Fruit fly (Drosophila melanogaster) whole organism, pupa: ENCODE measurements around the gene CG34135.

Experiments
- CG10348 ChIP-seq: fragments of 200-800 bp; sonication (Bioruptor generic); IDR thresholded peaks from 2 replicates; pipeline ENCODE4 v1.3.6; 2022; ENCODE audit warnings: missing biosample characterization, missing genetic modification characterization
- CG12605 ChIP-seq: fragments of 200-800 bp; sonication (Bioruptor generic); IDR thresholded peaks from 2 replicates; pipeline ENCODE4 v1.3.6; 2022; ENCODE audit warnings: missing biosample characterization, missing genetic modification characterization
- CG13204 ChIP-seq: fragments of 200-800 bp; sonication (Bioruptor generic); optimal IDR thresholded peaks from 2 replicates; lab custom pipeline; 2018; ENCODE audit warnings: missing biosample characterization, mild to moderate bottlenecking, missing genetic modification characterization, moderate library complexity
- CG14655 ChIP-seq: fragments of 200-800 bp; sonication (Bioruptor generic); optimal IDR thresholded peaks from 3 replicates; lab custom pipeline; 2017; ENCODE audit warnings: mild to moderate bottlenecking, missing biosample characterization, missing genetic modification reagents, missing genetic modification characterization
- CG15710 ChIP-seq: fragments of 200-800 bp; sonication (Bioruptor generic); optimal IDR thresholded peaks from 2 replicates; lab custom pipeline; 2018; ENCODE audit warnings: missing biosample characterization, mild to moderate bottlenecking, missing genetic modification characterization, moderate library complexity
- CG17806 ChIP-seq: fragments of 200-800 bp; sonication (Bioruptor generic); optimal IDR thresholded peaks from 2 replicates; lab custom pipeline; 2018; ENCODE audit warnings: missing biosample characterization, mild to moderate bottlenecking, missing genetic modification characterization, moderate library complexity
- CG32121 ChIP-seq: fragments of 200-800 bp; sonication (Bioruptor generic); IDR thresholded peaks from 2 replicates; pipeline ENCODE4 v1.3.6; 2022; ENCODE audit warnings: missing biosample characterization, missing genetic modification characterization
- CG34367 ChIP-seq: fragments of 200-800 bp; sonication (Bioruptor generic); optimal IDR thresholded peaks from 2 replicates; lab custom pipeline; 2018; ENCODE audit warnings: missing biosample characterization, mild to moderate bottlenecking, missing genetic modification characterization
- CG4496 ChIP-seq: fragments of 200-800 bp; sonication (Bioruptor generic); IDR thresholded peaks from 3 replicates; pipeline ENCODE4 v1.3.6; 2022; ENCODE audit warnings: missing biosample characterization, missing genetic modification characterization
- CG8159 ChIP-seq: fragments of 200-800 bp; sonication (Bioruptor generic); optimal IDR thresholded peaks from 3 replicates; lab custom pipeline; 2018; ENCODE audit warnings: missing biosample characterization, mild to moderate bottlenecking, missing genetic modification characterization, moderate library complexity
- CG8301 ChIP-seq: fragments of 200-800 bp; sonication (Bioruptor generic); optimal IDR thresholded peaks from 2 replicates; lab custom pipeline; 2018; ENCODE audit warnings: missing biosample characterization, mild to moderate bottlenecking, missing genetic modification characterization
- CG9948 ChIP-seq: fragments of 200-800 bp; sonication (Bioruptor generic); optimal IDR thresholded peaks from 2 replicates; lab custom pipeline; 2018; ENCODE audit warnings: missing biosample characterization, mild to moderate bottlenecking, missing genetic modification characterization, moderate library complexity
- D1 ChIP-seq: fragments of 200-800 bp; sonication (Bioruptor generic); optimal IDR thresholded peaks from 2 replicates; lab custom pipeline; 2018; ENCODE audit warnings: missing biosample characterization, mild to moderate bottlenecking, missing genetic modification characterization, moderate library complexity
- EcR ChIP-seq: fragments of 200-800 bp; sonication (Bioruptor generic); optimal IDR thresholded peaks from 3 replicates; lab custom pipeline; 2019; ENCODE audit warnings: missing biosample characterization, missing genetic modification characterization, mild to moderate bottlenecking, moderate library complexity, missing genetic modification reagents
- Ets98B ChIP-seq: fragments of 200-800 bp; sonication (Bioruptor generic); IDR thresholded peaks from 2 replicates; pipeline ENCODE4 v1.3.6; 2022; ENCODE audit warnings: missing biosample characterization, missing genetic modification characterization
- Pif1A ChIP-seq: fragments of 200-800 bp; sonication (Bioruptor generic); optimal IDR thresholded peaks from 3 replicates; lab custom pipeline; 2016; ENCODE audit warnings: missing biosample characterization, missing genetic modification characterization
- Pif1B ChIP-seq: fragments of 200-800 bp; sonication (Bioruptor generic); optimal IDR thresholded peaks from 3 replicates; lab custom pipeline; 2016; ENCODE audit warnings: missing biosample characterization, missing genetic modification characterization
- Snoo ChIP-seq: fragments of 200-800 bp; sonication (Bioruptor generic); optimal IDR thresholded peaks from 3 replicates; lab custom pipeline; 2017; ENCODE audit warnings: missing biosample characterization, mild to moderate bottlenecking, missing genetic modification characterization, inconsistent platforms
- fd96Ca ChIP-seq: fragments of 200-800 bp; sonication (Bioruptor generic); IDR thresholded peaks from 3 replicates; pipeline ENCODE4 v1.3.6; 2022; ENCODE audit warnings: missing biosample characterization, missing genetic modification characterization
- gl ChIP-seq: fragments of 200-800 bp; sonication (Bioruptor generic); optimal IDR thresholded peaks from 2 replicates; lab custom pipeline; 2018; ENCODE audit warnings: missing biosample characterization, mild to moderate bottlenecking, missing genetic modification characterization
- rn ChIP-seq: fragments of 200-800 bp; sonication (Bioruptor generic); IDR thresholded peaks from 2 replicates; pipeline ENCODE4 v1.3.6; 2022; ENCODE audit warnings: missing biosample characterization, missing genetic modification characterization

The CG34135 gene

DNA sequence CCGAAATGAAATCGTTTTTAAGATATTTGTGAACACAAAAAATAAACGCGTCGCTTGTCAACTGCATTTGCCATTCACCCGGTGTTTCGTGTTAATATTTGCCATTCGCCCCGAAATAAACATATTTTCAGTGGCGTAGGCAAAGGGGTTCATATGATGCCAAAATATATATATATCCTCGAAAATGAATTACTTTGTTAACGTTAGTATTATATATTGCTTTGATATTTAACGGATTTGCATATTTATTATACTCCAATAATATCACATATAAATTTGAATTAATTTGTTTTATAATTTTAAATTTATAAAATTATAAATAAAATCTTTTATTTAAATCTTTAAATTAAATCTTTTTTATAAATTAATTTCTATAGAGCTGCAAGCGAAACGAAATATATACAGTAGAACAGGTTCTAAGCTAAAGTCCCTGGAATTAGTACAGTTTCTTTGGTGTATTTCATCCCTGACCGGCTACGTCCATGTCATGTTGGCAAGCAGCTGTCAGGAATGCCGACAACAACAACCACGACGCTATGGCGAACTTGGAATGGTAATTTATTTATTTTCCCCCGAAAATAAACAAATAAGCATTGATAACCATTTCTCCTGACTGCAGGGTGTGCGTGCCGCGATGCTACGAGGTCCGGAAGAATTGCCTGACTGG, 36.3 kb downstream of the CG34135 start, which contains the start of the genes M1BP and CG8202:
M1BP (minus strand) TSS at position 102 of the 667 bp plus-strand sequence.
CG8202 (plus strand) TSS at position 495 of the 667 bp plus-strand sequence.
- TF ChIP-seq CG4496 (GFP tag; lab: Robert Waterston, UW) (peak; percentile 68), CG12605 (GFP tag; lab: Robert Waterston, UW) (0 out of 2 replicates have a peak, but pooled peaks have one; percentile 31), EcR (no peak), CG34367 (tag; lab: Kevin White, UChicago) (peak; percentile 72), CG32121 (GFP tag; lab: Robert Waterston, UW) (peak; percentile 64), Pif1B (GFP tag; lab: Kevin White, UChicago) (no peak), Ets98B (GFP tag; lab: Robert Waterston, UW) (peak; percentile 54; the same call in 1 of the 2 replicates), CG15710 (tag; lab: Kevin White, UChicago) (peak; percentile 88), fd96Ca (peak; percentile 63; the same call in 2 of the 3 replicates), Snoo (tag; lab: Kevin White, UChicago) (peak; percentile 88), CG17806 (tag; lab: Kevin White, UChicago) (peak; percentile 73), CG8159 (peak; percentile 98), CG9948 (tag; lab: Kevin White, UChicago) (peak; percentile 85), gl (tag; lab: Kevin White, UChicago) (no peak)

DNA sequence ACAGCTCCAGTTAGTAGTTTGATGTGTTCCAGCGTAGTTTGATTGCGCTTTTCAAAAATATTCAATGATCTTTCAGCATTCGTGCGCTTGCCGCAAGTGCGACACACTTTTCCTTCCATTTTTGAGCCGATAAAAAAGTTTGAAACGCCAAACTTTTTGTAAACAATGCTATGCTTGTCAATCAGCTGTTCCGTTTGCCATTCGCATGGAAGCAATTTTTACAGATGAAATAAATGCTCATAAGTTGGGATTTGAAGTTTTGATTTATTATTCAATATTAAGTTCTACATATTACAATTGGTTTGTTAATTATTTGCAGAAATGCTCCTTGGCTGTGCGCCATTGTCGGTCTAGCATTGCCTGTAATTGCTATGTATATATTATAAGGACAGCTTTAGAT, 38.4 kb downstream of the CG34135 start, which contains the start of gene ranshi:
ranshi (minus strand) TSS at position 152 of the 400 bp plus-strand sequence.
- TF ChIP-seq CG34367 (tag; lab: Kevin White, UChicago) (no peak), Pif1B (GFP tag; lab: Kevin White, UChicago) (no peak), CG9948 (tag; lab: Kevin White, UChicago) (no peak), EcR (no peak), CG12605 (GFP tag; lab: Robert Waterston, UW) (no peak), CG17806 (tag; lab: Kevin White, UChicago) (no peak), rn (GFP tag; lab: Robert Waterston, UW) (no peak), Snoo (tag; lab: Kevin White, UChicago) (no peak), CG32121 (GFP tag; lab: Robert Waterston, UW) (no peak), CG8159 (no peak), Ets98B (GFP tag; lab: Robert Waterston, UW) (no peak), Pif1A (no peak), CG4496 (GFP tag; lab: Robert Waterston, UW) (no peak), fd96Ca (no peak), CG8301 (tag; lab: Kevin White, UChicago) (no peak)

DNA sequence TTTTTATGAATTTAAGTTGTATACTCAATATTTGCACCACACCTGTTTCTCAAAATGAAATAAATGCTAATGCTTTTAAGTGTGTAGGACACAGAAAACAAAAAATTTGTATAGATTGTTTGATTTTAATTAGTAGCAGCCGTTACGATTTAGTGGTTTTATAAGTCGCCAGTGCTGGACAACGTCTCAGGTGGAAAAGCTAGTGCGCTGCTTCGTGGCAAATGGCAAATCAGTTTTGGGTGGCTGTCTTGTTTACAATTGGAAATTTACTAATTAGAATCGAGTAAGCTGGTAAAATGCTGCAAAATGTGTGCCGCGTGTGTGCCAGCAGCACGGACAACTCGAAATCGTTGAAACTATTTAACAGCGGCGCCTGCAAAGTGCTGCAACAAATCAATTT, 41.4 kb downstream of the CG34135 start, which contains the start of gene CG8159:
CG8159 (plus strand) TSS at position 223 of the 400 bp plus-strand sequence.
- TF ChIP-seq Pif1A (no peak), D1 (tag; lab: Kevin White, UChicago) (no peak)
- TF ChIP-seq, all 21 proteins: peak for 0

DNA sequence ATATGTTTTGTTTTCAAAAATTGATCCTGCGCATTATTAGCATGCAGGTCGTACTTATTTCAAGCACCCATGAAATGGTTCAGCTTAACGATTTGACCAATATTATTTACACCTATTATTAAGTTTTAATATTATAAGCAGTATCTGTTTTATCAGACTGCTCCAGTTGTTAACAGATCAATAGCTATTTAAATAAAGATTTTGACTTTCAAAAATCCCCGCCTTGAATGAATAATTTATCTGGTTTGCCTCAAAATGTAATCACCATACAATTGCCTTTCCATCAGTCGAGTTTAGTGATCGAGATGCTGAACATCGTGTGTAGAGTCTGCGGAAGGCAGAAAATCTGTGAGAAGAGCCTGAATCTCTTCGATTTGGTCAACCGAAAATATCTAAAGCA, 42.8 kb downstream of the CG34135 start, which contains the start of gene ouib:
ouib (plus strand) TSS at position 301 of the 400 bp plus-strand sequence.
- TF ChIP-seq CG17806 (tag; lab: Kevin White, UChicago) (no peak), Pif1A (no peak), CG4496 (GFP tag; lab: Robert Waterston, UW) (no peak), CG8159 (no peak), Snoo (tag; lab: Kevin White, UChicago) (no peak), CG13204 (GFP tag; lab: Kevin White, UChicago) (no peak), CG12605 (GFP tag; lab: Robert Waterston, UW) (no peak), CG34367 (tag; lab: Kevin White, UChicago) (no peak), CG8301 (tag; lab: Kevin White, UChicago) (no peak), gl (tag; lab: Kevin White, UChicago) (no peak), EcR (no peak), D1 (tag; lab: Kevin White, UChicago) (no peak), CG32121 (GFP tag; lab: Robert Waterston, UW) (no peak), CG14655 (GFP tag; lab: Kevin White, UChicago) (no peak), CG9948 (tag; lab: Kevin White, UChicago) (no peak), Pif1B (GFP tag; lab: Kevin White, UChicago) (no peak), Ets98B (GFP tag; lab: Robert Waterston, UW) (no peak)

DNA sequence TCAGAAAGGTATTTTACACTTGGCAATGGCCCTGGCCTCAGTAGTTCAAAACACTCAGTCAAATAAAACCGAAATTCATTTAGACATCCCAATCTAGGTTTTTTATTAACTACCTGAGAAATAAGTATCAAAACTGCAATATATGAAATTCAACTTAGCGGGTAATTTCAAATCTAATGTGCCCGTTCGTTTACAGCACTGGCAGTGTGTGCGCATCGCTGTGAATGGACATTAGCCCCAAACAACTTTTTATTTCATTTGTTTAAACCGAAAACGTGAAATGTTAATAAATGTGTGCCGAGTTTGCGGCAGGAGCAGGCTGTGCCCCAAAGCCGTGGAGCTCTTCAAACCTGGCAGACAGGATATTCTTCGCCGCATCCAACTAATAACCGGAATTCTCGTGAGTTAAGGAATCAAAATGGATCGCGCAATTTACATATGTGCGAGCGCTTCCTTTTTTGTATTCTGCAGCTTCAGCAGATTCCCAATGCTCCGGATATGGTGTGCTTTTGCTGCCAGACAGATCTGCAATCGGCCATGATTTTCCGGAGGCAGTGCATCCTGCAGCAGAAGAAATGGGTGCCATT, 44.9 kb downstream of the CG34135 start, which contains the start of gene nom:
nom (plus strand) TSS at position 213 of the 587 bp plus-strand sequence.
- TF ChIP-seq CG8301 (tag; lab: Kevin White, UChicago) (no peak), Snoo (tag; lab: Kevin White, UChicago) (no peak), CG15710 (tag; lab: Kevin White, UChicago) (no peak), CG9948 (tag; lab: Kevin White, UChicago) (no peak), CG14655 (GFP tag; lab: Kevin White, UChicago) (no peak), CG10348 (GFP tag; lab: Robert Waterston, UW) (no peak), CG4496 (GFP tag; lab: Robert Waterston, UW) (no peak), Pif1B (GFP tag; lab: Kevin White, UChicago) (no peak)
